Worm (Caenorhabditis elegans) whole organism, L3 larva: ENCODE measurements around the gene ZC190.8.

ENCODE experiments used
- aly-2 ChIP-seq: fragments of 150-350 bp; optimal IDR thresholded peaks from 2 replicates; lab custom pipeline; 2014; ENCODE audit warnings: missing biosample characterization, missing genetic modification characterization
- ceh-16 ChIP-seq: sonication (generic microtip); optimal IDR thresholded peaks from 2 replicates; lab custom pipeline; 2017; ENCODE audit warnings: missing biosample characterization, missing genetic modification characterization
- ceh-28 ChIP-seq: fragments of 150-350 bp; optimal IDR thresholded peaks from 2 replicates; lab custom pipeline; 2014; ENCODE audit warnings: missing biosample characterization, missing genetic modification reagents, missing genetic modification characterization
- ceh-82 ChIP-seq: fragments of 150-350 bp; optimal IDR thresholded peaks from 2 replicates; lab custom pipeline; 2014; ENCODE audit warnings: missing biosample characterization, missing genetic modification characterization
- ceh-9 ChIP-seq: sonication (generic microtip); optimal IDR thresholded peaks from 2 replicates; lab custom pipeline; 2018; ENCODE audit warnings: missing biosample characterization, missing genetic modification characterization
- daf-12 ChIP-seq: fragments of 150-350 bp; optimal IDR thresholded peaks from 2 replicates; lab custom pipeline; 2014; ENCODE audit warnings: missing biosample characterization, missing genetic modification reagents, missing genetic modification characterization
- egl-27 ChIP-seq: sonication (generic microtip); optimal IDR thresholded peaks from 4 replicates; lab custom pipeline; 2017; ENCODE audit warnings: missing biosample characterization, missing genetic modification reagents, missing genetic modification characterization
- egl-5 ChIP-seq: fragments of 150-350 bp; optimal IDR thresholded peaks from 2 replicates; lab custom pipeline; 2017; ENCODE audit warnings: missing biosample characterization, missing genetic modification reagents, missing genetic modification characterization, inconsistent platforms
- elt-1 ChIP-seq: fragments of 150-350 bp; optimal IDR thresholded peaks from 2 replicates; lab custom pipeline; 2014; ENCODE audit warnings: missing biosample characterization, missing genetic modification characterization
- elt-2 ChIP-seq: sonication (generic microtip); optimal IDR thresholded peaks from 2 replicates; lab custom pipeline; 2016; ENCODE audit warnings: missing genetic modification reagents, mild to moderate bottlenecking, missing genetic modification characterization, missing compliant biosample characterization
- elt-3 ChIP-seq, 3 experiments: fragments of 150-350 bp in 1 of 3; sonication (generic microtip) in 2 of 3; optimal IDR thresholded peaks; 2 replicates in 2 of 3; 4 replicates in 1 of 3; lab custom pipeline; 2014 to 2017; ENCODE audit warnings: missing biosample characterization in 3 of 3, missing genetic modification characterization in 3 of 3
- fkh-10 ChIP-seq: sonication (generic microtip); optimal IDR thresholded peaks from 2 replicates; lab custom pipeline; 2017; ENCODE audit warnings: missing biosample characterization, missing genetic modification reagents, missing genetic modification characterization
- fkh-2 ChIP-seq: fragments of 150-350 bp; optimal IDR thresholded peaks from 2 replicates; lab custom pipeline; 2014; ENCODE audit warnings: missing biosample characterization, missing genetic modification reagents, missing genetic modification characterization
- fos-1 ChIP-seq: fragments of 150-350 bp; optimal IDR thresholded peaks from 2 replicates; lab custom pipeline; 2014; ENCODE audit warnings: missing biosample characterization, missing genetic modification characterization
- lin-15B ChIP-seq: fragments of 150-350 bp; optimal IDR thresholded peaks from 2 replicates; lab custom pipeline; 2014; ENCODE audit warnings: missing biosample characterization, missing genetic modification characterization
- lin-39 ChIP-seq: fragments of 150-350 bp; optimal IDR thresholded peaks from 2 replicates; lab custom pipeline; 2018; ENCODE audit warnings: missing biosample characterization, missing genetic modification reagents, missing genetic modification characterization
- lsy-12 ChIP-seq: sonication (generic microtip); optimal IDR thresholded peaks from 2 replicates; lab custom pipeline; 2016; ENCODE audit warnings: mild to moderate bottlenecking, missing genetic modification characterization, missing compliant biosample characterization
- mdl-1 ChIP-seq: fragments of 150-350 bp; optimal IDR thresholded peaks from 2 replicates; lab custom pipeline; 2014; ENCODE audit warnings: missing biosample characterization, missing genetic modification characterization
- mml-1 ChIP-seq: fragments of 150-350 bp; sonication (generic microtip); optimal IDR thresholded peaks from 3 replicates; lab custom pipeline; 2014; ENCODE audit warnings: missing biosample characterization, missing genetic modification characterization
- nfya-1 ChIP-seq: sonication (generic microtip); optimal IDR thresholded peaks from 2 replicates; lab custom pipeline; 2017; ENCODE audit warnings: missing genetic modification characterization, mild to moderate bottlenecking, missing compliant biosample characterization, antibody characterized with exemption, moderate library complexity; ENCODE audit not compliant: insufficient read depth
- nhr-11 ChIP-seq: fragments of 150-350 bp; optimal IDR thresholded peaks from 2 replicates; lab custom pipeline; 2014; ENCODE audit warnings: missing biosample characterization, missing genetic modification characterization
- nhr-12 ChIP-seq: fragments of 150-350 bp; optimal IDR thresholded peaks from 2 replicates; lab custom pipeline; 2014; ENCODE audit warnings: missing biosample characterization, missing genetic modification characterization
- nhr-23 ChIP-seq: fragments of 150-350 bp; optimal IDR thresholded peaks from 2 replicates; lab custom pipeline; 2014; ENCODE audit warnings: missing biosample characterization, missing genetic modification reagents, missing genetic modification characterization
- nhr-237 ChIP-seq: fragments of 150-350 bp; optimal IDR thresholded peaks from 2 replicates; lab custom pipeline; 2014; ENCODE audit warnings: missing biosample characterization, missing genetic modification characterization
- nhr-25 ChIP-seq: sonication (generic microtip); optimal IDR thresholded peaks from 2 replicates; lab custom pipeline; 2017; ENCODE audit warnings: missing biosample characterization, missing genetic modification characterization
- nhr-28 ChIP-seq: fragments of 150-350 bp; optimal IDR thresholded peaks from 2 replicates; lab custom pipeline; 2014; ENCODE audit warnings: missing biosample characterization, missing genetic modification characterization
- nhr-43 ChIP-seq: sonication (generic microtip); optimal IDR thresholded peaks from 2 replicates; lab custom pipeline; 2016; ENCODE audit warnings: mild to moderate bottlenecking, missing genetic modification characterization, missing compliant biosample characterization; ENCODE audit not compliant: poor library complexity, severe bottlenecking
- nhr-67 ChIP-seq: fragments of 150-350 bp; optimal IDR thresholded peaks from 2 replicates; lab custom pipeline; 2014; ENCODE audit warnings: missing biosample characterization, missing genetic modification characterization
- nhr-76 ChIP-seq: fragments of 150-350 bp; sonication (generic microtip); optimal IDR thresholded peaks from 5 replicates; lab custom pipeline; 2014; ENCODE audit warnings: missing biosample characterization, missing genetic modification characterization
- nhr-77 ChIP-seq: fragments of 150-350 bp; optimal IDR thresholded peaks from 2 replicates; lab custom pipeline; 2014; ENCODE audit warnings: missing biosample characterization, missing genetic modification characterization
- pha-4 ChIP-seq: fragments of 150-350 bp; optimal IDR thresholded peaks from 2 replicates; lab custom pipeline; 2014; ENCODE audit warnings: missing biosample characterization, missing genetic modification reagents, missing genetic modification characterization
- skn-1 ChIP-seq: fragments of 150-350 bp; optimal IDR thresholded peaks from 2 replicates; lab custom pipeline; 2014; ENCODE audit warnings: missing biosample characterization, missing genetic modification characterization
- snpc-4 ChIP-seq: fragments of 150-350 bp; optimal IDR thresholded peaks from 2 replicates; lab custom pipeline; 2014; ENCODE audit warnings: missing biosample characterization, missing genetic modification characterization
- tbx-2 ChIP-seq: sonication (generic microtip); optimal IDR thresholded peaks from 2 replicates; lab custom pipeline; 2016; ENCODE audit warnings: mild to moderate bottlenecking, missing genetic modification characterization, missing compliant biosample characterization
- unc-62 ChIP-seq: fragments of 150-350 bp; sonication (generic microtip); optimal IDR thresholded peaks from 4 replicates; lab custom pipeline; 2014; ENCODE audit warnings: missing biosample characterization, missing genetic modification reagents, missing genetic modification characterization
- zag-1 ChIP-seq: fragments of 150-350 bp; optimal IDR thresholded peaks from 2 replicates; lab custom pipeline; 2014; ENCODE audit warnings: missing biosample characterization, missing genetic modification characterization
- ztf-4 ChIP-seq: fragments of 150-350 bp; optimal IDR thresholded peaks from 2 replicates; lab custom pipeline; 2014; ENCODE audit warnings: missing biosample characterization, missing genetic modification characterization

Gene ZC190.8

DNA sequence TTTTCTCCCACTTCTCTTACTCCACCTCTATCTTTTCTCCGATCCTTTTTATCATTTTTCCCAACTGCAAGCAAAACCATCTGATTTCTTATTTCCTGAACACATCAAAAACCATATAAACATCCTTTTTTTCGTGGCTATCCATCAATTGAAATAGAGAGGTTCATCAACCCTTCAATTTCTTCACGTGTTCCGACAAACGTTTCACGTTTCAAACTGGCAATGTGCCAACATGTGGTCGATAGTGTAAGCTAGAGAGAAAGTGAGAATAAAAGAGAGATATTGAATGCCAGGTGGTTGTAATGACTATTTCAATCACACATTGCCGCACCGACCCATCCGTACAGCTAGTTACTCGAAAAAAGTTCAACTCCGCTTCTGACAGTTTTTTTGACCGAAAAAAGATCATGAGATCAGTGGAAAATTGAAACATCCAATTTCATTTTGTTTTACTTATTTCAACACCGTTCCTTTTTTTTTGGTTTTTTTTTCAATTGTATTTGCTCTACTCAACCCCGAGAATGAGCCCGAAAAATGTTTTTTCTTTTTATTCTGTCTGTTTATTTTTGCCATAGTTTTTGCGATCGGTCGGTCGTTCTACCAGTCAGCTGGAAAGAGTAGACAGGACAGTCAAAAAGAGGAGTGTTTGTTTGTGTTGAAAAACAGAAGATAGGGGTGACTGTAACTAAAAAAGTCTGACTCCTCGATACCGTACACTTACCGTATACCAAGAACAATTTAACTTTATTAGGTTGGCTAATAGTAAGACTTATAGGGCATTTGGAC is 28.8 kb downstream of the ZC190.8 start:
- TF ChIP-seq elt-3 (tag; optimal IDR thresholded peaks at IDR 0.05; lab: Kevin White, UChicago), result no peak
- TF ChIP-seq lsy-12 (tag; lab: Kevin White, UChicago), result no peak
- TF ChIP-seq ceh-82 (tag; lab: Kevin White, UChicago), result no peak
- TF ChIP-seq nhr-28 (tag; lab: Kevin White, UChicago), result no peak
- no peak for TF ChIP-seq elt-2 (tag; lab: Kevin White, UChicago)
- no peak for TF ChIP-seq zag-1 (tag; lab: Kevin White, UChicago)
- TF ChIP-seq nhr-11 (tag; lab: Kevin White, UChicago), result no peak
- TF ChIP-seq nhr-43 (tag; lab: Kevin White, UChicago), result peak; percentile 48
- TF ChIP-seq ceh-9 (tag; lab: Kevin White, UChicago), result no peak
- no peak for TF ChIP-seq nhr-25 (tag; lab: Kevin White, UChicago)
- TF ChIP-seq egl-27 (tag; lab: Kevin White, UChicago), result no peak
- no peak for TF ChIP-seq nhr-67 (tag; lab: Kevin White, UChicago)
- peak; percentile 73 for TF ChIP-seq pha-4 (tag; lab: Kevin White, UChicago)
- no peak for TF ChIP-seq aly-2 (tag; lab: Kevin White, UChicago)
- no peak for TF ChIP-seq mdl-1
- no peak for TF ChIP-seq daf-12 (tag; lab: Kevin White, UChicago)
- TF ChIP-seq lin-39 (tag; lab: Kevin White, UChicago), result peak; percentile 45
- peak; percentile 51 for TF ChIP-seq egl-5 (tag; lab: Kevin White, UChicago)
- TF ChIP-seq nhr-76 (tag; lab: Kevin White, UChicago), result no peak
- TF ChIP-seq nhr-12, result no peak
- TF ChIP-seq elt-1 (tag; lab: Kevin White, UChicago), result no peak
- TF ChIP-seq snpc-4 (tag; lab: Kevin White, UChicago), result no peak
- TF ChIP-seq ceh-16, result no peak
- TF ChIP-seq skn-1 (tag; lab: Kevin White, UChicago), result no peak
- TF ChIP-seq mml-1 (tag; lab: Kevin White, UChicago), result no peak
- peak; percentile 6 for TF ChIP-seq nfya-1 (tag; lab: Kevin White, UChicago)
- TF ChIP-seq nhr-237, result no peak
- no peak for TF ChIP-seq lin-15B (tag; lab: Kevin White, UChicago)
- no peak for TF ChIP-seq fos-1
- no peak for TF ChIP-seq fkh-2 (tag; lab: Kevin White, UChicago)
- TF ChIP-seq tbx-2, result no peak
- TF ChIP-seq fkh-10 (GFP tag; lab: Kevin White, UChicago), result no peak
- TF ChIP-seq ztf-4 (tag; lab: Kevin White, UChicago), result no peak
- no peak for TF ChIP-seq ceh-28
- TF ChIP-seq nhr-23 (tag; lab: Kevin White, UChicago), result peak; percentile 25
- peak; percentile 24 for TF ChIP-seq unc-62 (GFP tag; lab: Kevin White, UChicago)
- no peak for TF ChIP-seq nhr-77 (tag; lab: Kevin White, UChicago)

DNA sequence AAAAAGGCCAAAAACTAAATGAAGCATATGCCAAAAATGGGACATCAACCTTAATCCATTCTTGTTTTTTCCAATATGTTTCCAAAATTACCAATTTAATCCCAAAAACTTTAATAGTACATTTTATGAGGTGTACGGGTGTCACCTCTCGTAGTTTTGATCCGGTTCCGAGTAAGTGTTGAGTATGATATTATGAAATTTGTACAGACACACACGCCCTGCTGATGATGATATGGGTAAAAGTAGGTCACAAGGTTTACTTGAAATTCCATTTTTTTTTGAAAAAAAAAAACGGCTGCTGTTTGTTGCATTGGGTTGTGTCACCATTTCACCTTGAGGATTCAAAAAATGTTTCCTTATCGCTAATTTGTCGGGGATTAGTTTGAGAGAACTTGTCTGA is 29.7 kb downstream of the ZC190.8 start:
- TF ChIP-seq elt-3 (tag; optimal IDR thresholded peaks at IDR 0.05; lab: Kevin White, UChicago) (peak in 1 of 3 experiments; percentile 46), nhr-23 (tag; lab: Kevin White, UChicago) (peak; percentile 10), ceh-9 (tag; lab: Kevin White, UChicago) (no peak), nhr-25 (tag; lab: Kevin White, UChicago) (peak; percentile 6)
